Worm (Caenorhabditis elegans) whole organism, L4 larva: ENCODE data around the gene F49E11.7.

Experiments
- F37D6.2 ChIP-seq: sonication (generic microtip); optimal IDR thresholded peaks from 2 replicates; lab custom pipeline; 2016; ENCODE audit warnings: mild to moderate bottlenecking, missing genetic modification characterization, missing compliant biosample characterization
- F49E8.2 ChIP-seq: sonication (generic microtip); optimal IDR thresholded peaks from 2 replicates; lab custom pipeline; 2016; ENCODE audit warnings: missing compliant biosample characterization, mild to moderate bottlenecking, missing genetic modification characterization, borderline replicate concordance
- aha-1 ChIP-seq: fragments of 150-350 bp; peaks from one replicate; lab custom pipeline; 2014; ENCODE audit warnings: missing biosample characterization, missing genetic modification characterization
- arid-1 ChIP-seq: fragments of 200-800 bp; sonication (Bioruptor generic); conservative IDR thresholded peaks from 2 replicates; pipeline ENCODE4 v1.3.6; 2022; ENCODE audit warnings: missing genetic modification reagents, missing genetic modification characterization, missing compliant biosample characterization
- attf-4 ChIP-seq: sonication (generic microtip); optimal IDR thresholded peaks from 3 replicates; lab custom pipeline; 2017; ENCODE audit warnings: missing biosample characterization, missing genetic modification characterization
- ceh-44 ChIP-seq: fragments of 200-800 bp; sonication (Bioruptor generic); IDR thresholded peaks from 2 replicates; pipeline ENCODE4 v1.3.6; 2022; ENCODE audit warnings: missing genetic modification reagents, missing genetic modification characterization, missing compliant biosample characterization
- ceh-62 ChIP-seq: sonication (generic microtip); optimal IDR thresholded peaks from 2 replicates; lab custom pipeline; 2017; ENCODE audit warnings: missing biosample characterization, missing genetic modification characterization
- ces-1 ChIP-seq: fragments of 150-350 bp; sonication (generic microtip); optimal IDR thresholded peaks from 4 replicates; lab custom pipeline; 2014; ENCODE audit warnings: missing biosample characterization, missing genetic modification reagents, missing genetic modification characterization
- cey-2 ChIP-seq: sonication (generic microtip); optimal IDR thresholded peaks from 3 replicates; lab custom pipeline; 2017; ENCODE audit warnings: missing genetic modification characterization, mild to moderate bottlenecking, missing compliant biosample characterization, antibody characterized with exemption, borderline replicate concordance; ENCODE audit not compliant: insufficient read depth
- ctbp-1 ChIP-seq: fragments of 200-800 bp; sonication (Bioruptor generic); IDR thresholded peaks from 2 replicates; pipeline ENCODE4 v1.3.6; 2022; ENCODE audit warnings: missing genetic modification reagents, missing genetic modification characterization, missing compliant biosample characterization
- dpl-1 ChIP-seq: fragments of 150-350 bp; optimal IDR thresholded peaks from 2 replicates; lab custom pipeline; 2014; ENCODE audit warnings: missing biosample characterization, missing genetic modification reagents, missing genetic modification characterization
- duxl-1 ChIP-seq: sonication (generic microtip); optimal IDR thresholded peaks from 2 replicates; lab custom pipeline; 2016; ENCODE audit warnings: mild to moderate bottlenecking, missing genetic modification characterization, moderate library complexity, missing compliant biosample characterization; ENCODE audit not compliant: poor library complexity
- egl-43 ChIP-seq: fragments of 200-800 bp; sonication (Bioruptor generic); IDR thresholded peaks from 2 replicates; pipeline ENCODE4 v1.3.6; 2022; ENCODE audit warnings: missing genetic modification reagents, missing genetic modification characterization, missing compliant biosample characterization
- gei-8 ChIP-seq: fragments of 200-800 bp; sonication (Bioruptor generic); optimal IDR thresholded peaks from 2 replicates; lab custom pipeline; 2018; ENCODE audit warnings: mild to moderate bottlenecking, missing genetic modification characterization, missing compliant biosample characterization
- hlh-11 ChIP-seq: fragments of 200-800 bp; sonication (Bioruptor generic); optimal IDR thresholded peaks from 2 replicates; lab custom pipeline; 2018; ENCODE audit warnings: mild to moderate bottlenecking, missing genetic modification characterization, missing compliant biosample characterization
- lim-7 ChIP-seq: fragments of 200-800 bp; sonication (Bioruptor generic); IDR thresholded peaks from 2 replicates; pipeline ENCODE4 v1.3.6; 2022; ENCODE audit warnings: missing genetic modification characterization, missing compliant biosample characterization
- lin-13 ChIP-seq: fragments of 150-350 bp; optimal IDR thresholded peaks from 2 replicates; lab custom pipeline; 2014; ENCODE audit warnings: missing biosample characterization, missing genetic modification reagents, missing genetic modification characterization
- lin-29 ChIP-seq: fragments of 200-800 bp; sonication (Bioruptor generic); IDR thresholded peaks from 2 replicates; pipeline ENCODE4 v1.3.6; 2022; ENCODE audit warnings: missing genetic modification reagents, missing genetic modification characterization, missing compliant biosample characterization
- lin-39 ChIP-seq: fragments of 150-350 bp; optimal IDR thresholded peaks from 2 replicates; lab custom pipeline; 2014; ENCODE audit warnings: missing biosample characterization, missing genetic modification reagents, missing genetic modification characterization
- mdl-1 ChIP-seq, 2 experiments: fragments of 150-350 bp in 1 of 2; sonication (generic microtip) in 1 of 2; optimal IDR thresholded peaks; 2 replicates each; lab custom pipeline; 2014 to 2017; ENCODE audit warnings: missing biosample characterization in 2 of 2, missing genetic modification characterization in 2 of 2
- mep-1 ChIP-seq: fragments of 150-350 bp; sonication (generic microtip); optimal IDR thresholded peaks from 3 replicates; lab custom pipeline; 2014; ENCODE audit warnings: missing biosample characterization, missing genetic modification characterization
- mes-2 ChIP-seq: sonication (generic microtip); optimal IDR thresholded peaks from 2 replicates; lab custom pipeline; 2016; ENCODE audit warnings: missing genotype, mild to moderate bottlenecking, missing genetic modification characterization, missing compliant biosample characterization; ENCODE audit not compliant: poor library complexity, severe bottlenecking
- nhr-10 ChIP-seq: fragments of 150-350 bp; optimal IDR thresholded peaks from 2 replicates; lab custom pipeline; 2014; ENCODE audit warnings: missing biosample characterization, missing genetic modification characterization
- nhr-11 ChIP-seq: fragments of 150-350 bp; optimal IDR thresholded peaks from 2 replicates; lab custom pipeline; 2014; ENCODE audit warnings: missing biosample characterization, missing genetic modification characterization
- nhr-111 ChIP-seq: fragments of 200-800 bp; sonication (Bioruptor generic); optimal IDR thresholded peaks from 2 replicates; lab custom pipeline; 2018; ENCODE audit warnings: mild to moderate bottlenecking, missing genetic modification characterization, missing compliant biosample characterization
- nhr-25 ChIP-seq: sonication (generic microtip); optimal IDR thresholded peaks from 2 replicates; lab custom pipeline; 2017; ENCODE audit warnings: missing genetic modification characterization, mild to moderate bottlenecking, missing compliant biosample characterization, antibody characterized with exemption, moderate library complexity, borderline replicate concordance; ENCODE audit not compliant: insufficient read depth
- nhr-76 ChIP-seq: fragments of 150-350 bp; optimal IDR thresholded peaks from 2 replicates; lab custom pipeline; 2014; ENCODE audit warnings: missing biosample characterization, missing genetic modification characterization
- pqm-1 ChIP-seq: sonication (generic microtip); optimal IDR thresholded peaks from 2 replicates; lab custom pipeline; 2017; ENCODE audit warnings: missing biosample characterization, missing genetic modification characterization
- set-16 ChIP-seq: fragments of 200-800 bp; sonication (Bioruptor generic); IDR thresholded peaks from 2 replicates; pipeline ENCODE4 v1.3.6; 2022; ENCODE audit warnings: missing genetic modification reagents, missing genetic modification characterization, missing compliant biosample characterization
- skn-1 ChIP-seq: fragments of 150-350 bp; optimal IDR thresholded peaks from 2 replicates; lab custom pipeline; 2014; ENCODE audit warnings: missing biosample characterization, missing genetic modification characterization
- spr-1 ChIP-seq: sonication (generic microtip); optimal IDR thresholded peaks from 2 replicates; lab custom pipeline; 2016; ENCODE audit warnings: mild to moderate bottlenecking, missing genetic modification characterization, missing compliant biosample characterization
- unc-130 ChIP-seq: sonication (generic microtip); optimal IDR thresholded peaks from 2 replicates; lab custom pipeline; 2016; ENCODE audit warnings: missing genetic modification reagents, missing genetic modification characterization, missing compliant biosample characterization
- vab-7 ChIP-seq: fragments of 200-800 bp; sonication (Bioruptor generic); IDR thresholded peaks from 2 replicates; pipeline ENCODE4 v1.3.6; 2022; ENCODE audit warnings: missing genetic modification reagents, missing genetic modification characterization, missing compliant biosample characterization
- zag-1 ChIP-seq: fragments of 150-350 bp; optimal IDR thresholded peaks from 2 replicates; lab custom pipeline; 2014; ENCODE audit warnings: missing biosample characterization, missing genetic modification characterization

The F49E11.7 gene

DNA sequence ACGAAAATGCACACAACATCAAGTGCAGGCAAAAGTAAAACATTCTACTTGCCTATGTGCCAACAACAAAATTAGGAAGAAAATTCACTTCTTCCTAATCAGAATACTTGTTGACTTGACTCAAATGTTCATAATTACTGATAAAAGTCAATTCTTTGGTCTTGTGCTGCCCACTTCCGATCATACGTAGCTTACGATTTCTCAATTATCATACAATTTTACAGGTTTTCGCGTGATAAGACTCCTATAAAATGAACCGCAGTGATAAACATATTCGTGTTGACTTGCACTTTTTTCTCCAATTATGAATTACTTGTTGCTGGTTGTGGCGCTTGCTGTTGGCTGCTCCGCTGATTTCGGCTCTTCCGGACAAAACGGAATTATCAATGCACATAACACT lies 4.8 kb downstream of the F49E11.7 start, which contains the start of gene scl-2 (continued):
- no peak for TF ChIP-seq F49E8.2 (tag; lab: Kevin White, UChicago)
- TF ChIP-seq duxl-1 = no peak
- TF ChIP-seq attf-4 (tag; lab: Kevin White, UChicago) = no peak

DNA sequence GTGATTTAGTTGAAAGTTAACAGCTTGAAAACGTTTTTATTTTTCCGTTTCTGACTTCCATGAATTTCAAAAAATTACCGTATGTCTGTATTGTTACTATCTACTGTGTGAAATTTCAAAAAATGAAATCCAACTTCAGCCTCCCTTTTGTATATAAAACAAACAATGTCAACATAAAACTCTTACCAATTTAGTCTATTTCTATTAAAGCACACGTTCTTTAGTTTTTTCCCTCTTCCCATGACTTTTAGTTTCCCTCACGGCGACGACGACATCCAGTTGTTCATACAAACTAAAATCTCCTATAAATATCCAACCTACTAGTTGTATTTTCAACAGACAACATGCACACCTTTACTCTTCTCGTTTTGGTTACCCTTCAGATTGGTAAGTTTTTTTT lies 6.6 kb downstream of the F49E11.7 start, which contains the start of gene scl-3:
TSS of gene scl-3 (plus strand) at position 301 of the 400 bp plus-strand sequence.
- TF ChIP-seq nhr-76 (no peak), aha-1 (tag; lab: Kevin White, UChicago) (peak; percentile 20), attf-4 (tag; lab: Kevin White, UChicago) (no peak)

- TF ChIP-seq duxl-1 = no peak
- no peak for TF ChIP-seq nhr-76
- TF ChIP-seq ces-1 (GFP tag; lab: Kevin White, UChicago) = no peak
- TF ChIP-seq lin-29 (GFP tag; lab: Robert Waterston, UW) = no peak
- no peak for TF ChIP-seq ctbp-1 (GFP tag; lab: Robert Waterston, UW)
- TF ChIP-seq nhr-10 (tag; lab: Kevin White, UChicago) = no peak
- TF ChIP-seq, all 104 proteins: peak for 0
Observed at ce11 chrIV:13063714-13064113, 11.0 kb downstream of the F49E11.7 start, which contains the start of gene scl-5. Gene scl-5, plus strand, starts transcription at chrIV:13064014.

ce11 chrIV:13066044-13066443 lies 13.4 kb downstream of the F49E11.7 start:
- no peak for TF ChIP-seq nhr-111 (GFP tag; lab: Kevin White, UChicago)
- TF ChIP-seq mep-1 (tag; lab: Kevin White, UChicago) = no peak
- TF ChIP-seq set-16 (GFP tag; lab: Robert Waterston, UW) = peak; percentile 68; the same call in 1 of the 2 replicates
- TF ChIP-seq aha-1 (tag; lab: Kevin White, UChicago) = peak; percentile 80
- TF ChIP-seq egl-43 (GFP tag; lab: Robert Waterston, UW) = 0 out of 2 replicates have a peak, but pooled peaks have one; percentile 36
- no peak for TF ChIP-seq lin-29 (GFP tag; lab: Robert Waterston, UW)

- TF ChIP-seq pqm-1 (tag; lab: Kevin White, UChicago) (no peak), F37D6.2 (tag; lab: Kevin White, UChicago) (no peak), lin-39 (tag; lab: Kevin White, UChicago) (no peak), F49E8.2 (tag; lab: Kevin White, UChicago) (no peak), vab-7 (GFP tag; lab: Robert Waterston, UW) (no peak)
Observed at ce11 chrIV:13067200-13067599, 14.5 kb downstream of the F49E11.7 start, which contains the start of gene col-131. Gene col-131, minus strand, starts transcription at chrIV:13067300.

- TF ChIP-seq arid-1 = no peak
- no peak for TF ChIP-seq lim-7
- TF ChIP-seq F49E8.2 (tag; lab: Kevin White, UChicago) = no peak
- no peak for TF ChIP-seq mdl-1 (tag; optimal IDR thresholded peaks at IDR 0.05; lab: Kevin White, UChicago)
- TF ChIP-seq skn-1 (tag; lab: Kevin White, UChicago) = no peak
- no peak for TF ChIP-seq egl-43 (GFP tag; lab: Robert Waterston, UW)
- no peak for TF ChIP-seq gei-8
Observed at ce11 chrIV:13068451-13068850, 15.8 kb downstream of the F49E11.7 start, which contains the start of gene scl-6. Gene scl-6, plus strand, starts transcription at chrIV:13068751.

- no peak for TF ChIP-seq mes-2 (tag; lab: Kevin White, UChicago)
- TF ChIP-seq ceh-44 (GFP tag; lab: Robert Waterston, UW) = no peak
- TF ChIP-seq nhr-25 (tag; lab: Kevin White, UChicago) = no peak
- no peak for TF ChIP-seq F37D6.2 (tag; lab: Kevin White, UChicago)
- TF ChIP-seq zag-1 (tag; lab: Kevin White, UChicago) = no peak
- TF ChIP-seq ceh-62 (tag; lab: Kevin White, UChicago) = no peak
- TF ChIP-seq spr-1 (tag; lab: Kevin White, UChicago) = no peak
- no peak for TF ChIP-seq cey-2 (tag; lab: Kevin White, UChicago)
- TF ChIP-seq lin-13 (GFP tag; lab: Kevin White, UChicago) = no peak
- TF ChIP-seq unc-130 (GFP tag; lab: Kevin White, UChicago) = no peak
- TF ChIP-seq dpl-1 (GFP tag; lab: Kevin White, UChicago) = no peak
- TF ChIP-seq aha-1 (tag; lab: Kevin White, UChicago) = no peak
- no peak for TF ChIP-seq hlh-11 (tag; lab: Kevin White, UChicago)
- no peak for TF ChIP-seq nhr-11 (tag; lab: Kevin White, UChicago)
Observed at ce11 chrIV:13070142-13070541, 17.5 kb downstream of the F49E11.7 start, which contains the start of gene scl-7. Gene scl-7, plus strand, starts transcription at chrIV:13070442.
